Worm (Caenorhabditis elegans) whole organism, mixed stage, embryonic: Measurements from ENCODE around the gene vrk-1.

Experiments used
- lin-32 ChIP-seq: fragments of 200-800 bp; sonication (Bioruptor generic); optimal IDR thresholded peaks from 2 replicates; lab custom pipeline; 2018; ENCODE audit warnings: mild to moderate bottlenecking, missing genetic modification characterization, missing compliant biosample characterization
- nhr-237 ChIP-seq: fragments of 150-350 bp; optimal IDR thresholded peaks from 2 replicates; lab custom pipeline; 2014; ENCODE audit warnings: missing biosample characterization, missing genetic modification characterization
- nhr-28 ChIP-seq: fragments of 150-350 bp; optimal IDR thresholded peaks from 2 replicates; lab custom pipeline; 2014; ENCODE audit warnings: missing biosample characterization, missing genetic modification characterization

- TF ChIP-seq lin-32 (GFP tag; lab: Kevin White, UChicago), result no peak
- TF ChIP-seq nhr-237, result no peak
- TF ChIP-seq nhr-28 (tag; lab: Kevin White, UChicago), result no peak
These were observed 47.6 kb upstream of the vrk-1 start for ce11 chrII:5874130-5874529.
